Worm (Caenorhabditis elegans) whole organism, L4 larva: ENCODE results near the gene T28D6.6.

Source experiments
- D1046.2 ChIP-seq: fragments of 200-800 bp; sonication (Bioruptor generic); IDR thresholded peaks from 2 replicates; pipeline ENCODE4 v1.3.6; 2022; ENCODE audit warnings: missing genetic modification characterization, missing compliant biosample characterization
- R02D3.7 ChIP-seq: fragments of 150-350 bp; sonication (generic microtip); optimal IDR thresholded peaks from 3 replicates; lab custom pipeline; 2014; ENCODE audit warnings: missing biosample characterization, missing genetic modification characterization
- T26A8.4 ChIP-seq: fragments of 200-800 bp; sonication (Bioruptor generic); IDR thresholded peaks from 2 replicates; pipeline ENCODE4 v1.3.6; 2022; ENCODE audit warnings: missing genetic modification characterization, missing compliant biosample characterization
- Y48G9A.11 ChIP-seq: fragments of 200-800 bp; sonication (Bioruptor generic); IDR thresholded peaks from 2 replicates; pipeline ENCODE4 v1.3.6; 2022; ENCODE audit warnings: missing genetic modification reagents, missing genetic modification characterization, missing compliant biosample characterization
- Y75B8A.6 ChIP-seq: fragments of 200-800 bp; sonication (Bioruptor generic); IDR thresholded peaks from 2 replicates; pipeline ENCODE4 v1.3.6; 2022; ENCODE audit warnings: missing genetic modification reagents, missing genetic modification characterization, missing compliant biosample characterization
- ZK337.2 ChIP-seq: fragments of 200-800 bp; sonication (Bioruptor generic); IDR thresholded peaks from 2 replicates; pipeline ENCODE4 v1.3.6; 2022; ENCODE audit warnings: missing genetic modification reagents, missing genetic modification characterization, missing compliant biosample characterization
- aha-1 ChIP-seq: fragments of 150-350 bp; peaks from one replicate; lab custom pipeline; 2014; ENCODE audit warnings: missing biosample characterization, missing genetic modification characterization
- aly-2 ChIP-seq: sonication (generic microtip); optimal IDR thresholded peaks from 2 replicates; lab custom pipeline; 2018; ENCODE audit warnings: missing biosample characterization, missing genetic modification characterization
- arid-1 ChIP-seq: fragments of 200-800 bp; sonication (Bioruptor generic); conservative IDR thresholded peaks from 2 replicates; pipeline ENCODE4 v1.3.6; 2022; ENCODE audit warnings: missing genetic modification reagents, missing genetic modification characterization, missing compliant biosample characterization
- attf-4 ChIP-seq: sonication (generic microtip); optimal IDR thresholded peaks from 3 replicates; lab custom pipeline; 2017; ENCODE audit warnings: missing biosample characterization, missing genetic modification characterization
- ceh-20 ChIP-seq: fragments of 200-800 bp; sonication (Bioruptor generic); IDR thresholded peaks from 2 replicates; pipeline ENCODE4 v1.3.6; 2022; ENCODE audit warnings: missing genetic modification reagents, missing genetic modification characterization, missing compliant biosample characterization
- ceh-44 ChIP-seq: fragments of 200-800 bp; sonication (Bioruptor generic); IDR thresholded peaks from 2 replicates; pipeline ENCODE4 v1.3.6; 2022; ENCODE audit warnings: missing genetic modification reagents, missing genetic modification characterization, missing compliant biosample characterization
- ceh-62 ChIP-seq: sonication (generic microtip); optimal IDR thresholded peaks from 2 replicates; lab custom pipeline; 2017; ENCODE audit warnings: missing biosample characterization, missing genetic modification characterization
- ces-1 ChIP-seq: fragments of 150-350 bp; sonication (generic microtip); optimal IDR thresholded peaks from 4 replicates; lab custom pipeline; 2014; ENCODE audit warnings: missing biosample characterization, missing genetic modification reagents, missing genetic modification characterization
- ctbp-1 ChIP-seq: fragments of 200-800 bp; sonication (Bioruptor generic); IDR thresholded peaks from 2 replicates; pipeline ENCODE4 v1.3.6; 2022; ENCODE audit warnings: missing genetic modification reagents, missing genetic modification characterization, missing compliant biosample characterization
- daf-19 ChIP-seq: fragments of 200-800 bp; sonication (Bioruptor generic); conservative IDR thresholded peaks from 2 replicates; pipeline ENCODE4 v1.3.6; 2022; ENCODE audit warnings: missing genetic modification characterization, missing compliant biosample characterization
- daf-8 ChIP-seq: fragments of 200-800 bp; sonication (Bioruptor generic); IDR thresholded peaks from 2 replicates; pipeline ENCODE4 v1.3.6; 2022; ENCODE audit warnings: missing genetic modification characterization, missing compliant biosample characterization
- dpl-1 ChIP-seq: fragments of 150-350 bp; optimal IDR thresholded peaks from 2 replicates; lab custom pipeline; 2014; ENCODE audit warnings: missing biosample characterization, missing genetic modification reagents, missing genetic modification characterization
- egl-27 ChIP-seq: sonication (generic microtip); optimal IDR thresholded peaks from 3 replicates; lab custom pipeline; 2017; ENCODE audit warnings: missing biosample characterization, missing genetic modification reagents, missing genetic modification characterization
- gei-8 ChIP-seq: fragments of 200-800 bp; sonication (Bioruptor generic); optimal IDR thresholded peaks from 2 replicates; lab custom pipeline; 2018; ENCODE audit warnings: mild to moderate bottlenecking, missing genetic modification characterization, missing compliant biosample characterization
- hif-1 ChIP-seq, 2 experiments: sonication (generic microtip); optimal IDR thresholded peaks; 2 replicates each; lab custom pipeline; 2016 to 2017; ENCODE audit warnings: missing compliant biosample characterization in 2 of 2, missing genetic modification characterization in 2 of 2, missing genetic modification reagents in 2 of 2, missing genotype in 2 of 2, mild to moderate bottlenecking in 1 of 2
- hlh-11 ChIP-seq: fragments of 200-800 bp; sonication (Bioruptor generic); optimal IDR thresholded peaks from 2 replicates; lab custom pipeline; 2018; ENCODE audit warnings: mild to moderate bottlenecking, missing genetic modification characterization, missing compliant biosample characterization
- hlh-30 ChIP-seq: sonication (generic microtip); optimal IDR thresholded peaks from 2 replicates; lab custom pipeline; 2017; ENCODE audit warnings: antibody characterized with exemption, mild to moderate bottlenecking, missing genetic modification characterization, missing compliant biosample characterization; ENCODE audit not compliant: insufficient read depth
- hmg-1.1 ChIP-seq: fragments of 200-800 bp; sonication (Bioruptor generic); IDR thresholded peaks from 2 replicates; pipeline ENCODE4 v1.3.6; 2022; ENCODE audit warnings: missing genetic modification reagents, missing genetic modification characterization, missing compliant biosample characterization
- jun-1 ChIP-seq: fragments of 150-350 bp; optimal IDR thresholded peaks from 2 replicates; lab custom pipeline; 2014; ENCODE audit warnings: missing biosample characterization, missing genetic modification reagents, missing genetic modification characterization
- lim-7 ChIP-seq: fragments of 200-800 bp; sonication (Bioruptor generic); IDR thresholded peaks from 2 replicates; pipeline ENCODE4 v1.3.6; 2022; ENCODE audit warnings: missing genetic modification characterization, missing compliant biosample characterization
- lin-13 ChIP-seq: fragments of 150-350 bp; optimal IDR thresholded peaks from 2 replicates; lab custom pipeline; 2014; ENCODE audit warnings: missing biosample characterization, missing genetic modification reagents, missing genetic modification characterization
- lin-15B ChIP-seq: fragments of 150-350 bp; sonication (generic microtip); optimal IDR thresholded peaks from 3 replicates; lab custom pipeline; 2014; ENCODE audit warnings: missing biosample characterization, missing genetic modification characterization
- madf-5 ChIP-seq, 2 experiments: fragments of 200-800 bp; sonication (Bioruptor generic); IDR thresholded peaks; 2 replicates each; pipeline ENCODE4 v1.3.6; 2022; ENCODE audit warnings: missing compliant biosample characterization in 2 of 2, missing genetic modification characterization in 2 of 2
- madf-9 ChIP-seq: fragments of 200-800 bp; sonication (Bioruptor generic); conservative IDR thresholded peaks from 2 replicates; pipeline ENCODE4 v1.3.6; 2022; ENCODE audit warnings: missing genetic modification reagents, missing genetic modification characterization, missing compliant biosample characterization
- mdt-29 ChIP-seq: fragments of 200-800 bp; sonication (Bioruptor generic); IDR thresholded peaks from 2 replicates; pipeline ENCODE4 v1.3.6; 2022; ENCODE audit warnings: missing genetic modification reagents, missing genetic modification characterization, missing compliant biosample characterization
- mep-1 ChIP-seq: fragments of 150-350 bp; sonication (generic microtip); optimal IDR thresholded peaks from 3 replicates; lab custom pipeline; 2014; ENCODE audit warnings: missing biosample characterization, missing genetic modification characterization
- mes-2 ChIP-seq: sonication (generic microtip); optimal IDR thresholded peaks from 2 replicates; lab custom pipeline; 2016; ENCODE audit warnings: missing genotype, mild to moderate bottlenecking, missing genetic modification characterization, missing compliant biosample characterization; ENCODE audit not compliant: poor library complexity, severe bottlenecking
- mxl-3 ChIP-seq: fragments of 200-800 bp; sonication (Bioruptor generic); optimal IDR thresholded peaks from 2 replicates; lab custom pipeline; 2018; ENCODE audit warnings: mild to moderate bottlenecking, missing genetic modification characterization, missing compliant biosample characterization
- nhr-11 ChIP-seq: fragments of 150-350 bp; optimal IDR thresholded peaks from 2 replicates; lab custom pipeline; 2014; ENCODE audit warnings: missing biosample characterization, missing genetic modification characterization
- nhr-111 ChIP-seq: fragments of 200-800 bp; sonication (Bioruptor generic); optimal IDR thresholded peaks from 2 replicates; lab custom pipeline; 2018; ENCODE audit warnings: mild to moderate bottlenecking, missing genetic modification characterization, missing compliant biosample characterization
- nhr-28 ChIP-seq: fragments of 150-350 bp; optimal IDR thresholded peaks from 2 replicates; lab custom pipeline; 2014; ENCODE audit warnings: missing biosample characterization, missing genetic modification characterization
- nhr-48 ChIP-seq: sonication (generic microtip); optimal IDR thresholded peaks from 2 replicates; lab custom pipeline; 2016; ENCODE audit warnings: mild to moderate bottlenecking, missing genetic modification characterization, missing compliant biosample characterization
- pha-4 ChIP-seq, 2 experiments: fragments of 150-350 bp in 1 of 2; fragments of 200-800 bp in 1 of 2; sonication (Bioruptor generic) in 1 of 2; IDR thresholded peaks in 1 of 2; optimal IDR thresholded peaks in 1 of 2; 2 replicates each; pipeline versions ENCODE4 v1.3.6 to Lab custom; 2014 to 2022; ENCODE audit warnings: missing genetic modification characterization in 2 of 2, missing genetic modification reagents in 2 of 2, missing biosample characterization in 1 of 2, missing compliant biosample characterization in 1 of 2
- php-3 ChIP-seq: fragments of 200-800 bp; sonication (Bioruptor generic); IDR thresholded peaks from 2 replicates; pipeline ENCODE4 v1.3.6; 2022; ENCODE audit warnings: missing genetic modification reagents, missing genetic modification characterization, missing compliant biosample characterization
- rbr-2 ChIP-seq: sonication (generic microtip); optimal IDR thresholded peaks from 2 replicates; lab custom pipeline; 2016; ENCODE audit warnings: missing genotype, missing genetic modification characterization, missing compliant biosample characterization
- sdz-12 ChIP-seq: fragments of 200-800 bp; sonication (Bioruptor generic); optimal IDR thresholded peaks from 2 replicates; lab custom pipeline; 2018; ENCODE audit warnings: mild to moderate bottlenecking, missing genetic modification characterization, missing compliant biosample characterization
- tag-97 ChIP-seq: fragments of 200-800 bp; sonication (Bioruptor generic); IDR thresholded peaks from 2 replicates; pipeline ENCODE4 v1.3.6; 2022; ENCODE audit warnings: missing genetic modification characterization, missing compliant biosample characterization
- unc-39 ChIP-seq: sonication (generic microtip); optimal IDR thresholded peaks from 2 replicates; lab custom pipeline; 2017; ENCODE audit warnings: missing biosample characterization, missing genetic modification characterization
- unc-62 ChIP-seq, 3 experiments: fragments of 150-350 bp in 1 of 3; sonication (generic microtip); optimal IDR thresholded peaks in 2 of 3; peaks in 1 of 3; 1 replicate in 1 of 3; 2 replicates in 2 of 3; lab custom pipeline; 2014 to 2017; ENCODE audit warnings: missing biosample characterization in 3 of 3, missing genetic modification characterization in 3 of 3, missing genetic modification reagents in 3 of 3, missing genotype in 1 of 3
- zfp-3 ChIP-seq: fragments of 200-800 bp; sonication (Bioruptor generic); conservative IDR thresholded peaks from 2 replicates; pipeline ENCODE4 v1.3.6; 2022; ENCODE audit warnings: missing genetic modification reagents, missing genetic modification characterization, missing compliant biosample characterization
- zip-11 ChIP-seq: fragments of 200-800 bp; sonication (Bioruptor generic); IDR thresholded peaks from 2 replicates; pipeline ENCODE4 v1.3.6; 2022; ENCODE audit warnings: missing genetic modification characterization, missing compliant biosample characterization
- zip-2 ChIP-seq: fragments of 150-350 bp; optimal IDR thresholded peaks from 2 replicates; lab custom pipeline; 2014; ENCODE audit warnings: missing biosample characterization, missing genetic modification characterization
- ztf-7 ChIP-seq: fragments of 150-350 bp; optimal IDR thresholded peaks from 2 replicates; lab custom pipeline; 2014; ENCODE audit warnings: missing biosample characterization, missing genetic modification characterization

The T28D6.6 gene

ce11 chrIII:11353499-11353898, 10.6 kb upstream of the T28D6.6 start (continued):
- TF ChIP-seq aly-2 (tag; lab: Kevin White, UChicago), result no peak
- no peak for TF ChIP-seq unc-39 (tag; lab: Kevin White, UChicago)
- no peak for TF ChIP-seq nhr-48 (tag; lab: Kevin White, UChicago)
- peak; percentile 37 for TF ChIP-seq mep-1 (tag; lab: Kevin White, UChicago)
- TF ChIP-seq Y75B8A.6, result peak; percentile 59; the same call in 1 of the 2 replicates
- 0 out of 2 replicates have a peak, but pooled peaks have one; percentile 65 for TF ChIP-seq daf-19
- no peak for TF ChIP-seq ceh-62 (tag; lab: Kevin White, UChicago)
- peak; percentile 33 for TF ChIP-seq hlh-30 (tag; lab: Kevin White, UChicago)
- TF ChIP-seq nhr-11 (tag; lab: Kevin White, UChicago), result no peak
- TF ChIP-seq rbr-2 (tag; lab: Kevin White, UChicago), result no peak
- TF ChIP-seq aha-1, result peak; percentile 48
- no peak for TF ChIP-seq ztf-7 (tag; lab: Kevin White, UChicago)
- TF ChIP-seq daf-8 (GFP tag; lab: Robert Waterston, UW), result no peak
- no peak for TF ChIP-seq nhr-28 (tag; lab: Kevin White, UChicago)
- TF ChIP-seq arid-1 (GFP tag; lab: Robert Waterston, UW), result 0 out of 2 replicates have a peak, but pooled peaks have one; percentile 28
- peak; percentile 24; the same call in 1 of the 2 replicates for TF ChIP-seq ZK337.2 (GFP tag; lab: Robert Waterston, UW)
- TF ChIP-seq dpl-1 (GFP tag; lab: Kevin White, UChicago), result no peak
- TF ChIP-seq gei-8 (GFP tag; lab: Kevin White, UChicago), result no peak
- TF ChIP-seq R02D3.7 (tag; lab: Kevin White, UChicago), result no peak
- no peak for TF ChIP-seq zfp-3 (GFP tag; lab: Robert Waterston, UW)
- no peak for TF ChIP-seq php-3 (GFP tag; lab: Robert Waterston, UW)
- TF ChIP-seq hmg-1.1, result 0 out of 2 replicates have a peak, but pooled peaks have one; percentile 37
- peak; percentile 36; the same call in 1 of the 2 replicates for TF ChIP-seq D1046.2 (GFP tag; lab: Robert Waterston, UW)
- TF ChIP-seq madf-9, result no peak; the same call in 1 of the 2 replicates
- peak; percentile 10 for TF ChIP-seq hlh-11
- peak; percentile 69 for TF ChIP-seq lim-7 (GFP tag; lab: Robert Waterston, UW)
- TF ChIP-seq sdz-12 (GFP tag; lab: Kevin White, UChicago), result no peak
- TF ChIP-seq Y48G9A.11, result peak; percentile 53; the same call in 1 of the 2 replicates
- TF ChIP-seq mxl-3 (GFP tag; lab: Kevin White, UChicago), result peak; percentile 41
- TF ChIP-seq madf-5 (GFP tag; IDR thresholded peaks at IDR 0.05; lab: Robert Waterston, UW), result no peak
- no peak for TF ChIP-seq egl-27
- TF ChIP-seq hif-1 (tag; optimal IDR thresholded peaks at IDR 0.05; lab: Kevin White, UChicago), result no peak
- no peak for TF ChIP-seq lin-15B (tag; lab: Kevin White, UChicago)
- TF ChIP-seq lin-13 (GFP tag; lab: Kevin White, UChicago), result no peak
- TF ChIP-seq tag-97, result no peak
- no peak; the same call in none of the 2 replicates for TF ChIP-seq ctbp-1 (GFP tag; lab: Robert Waterston, UW)
- TF ChIP-seq ces-1 (GFP tag; lab: Kevin White, UChicago), result peak; percentile 35

ce11 chrIII:11352840-11353239, 9.9 kb upstream of the T28D6.6 start:
- TF ChIP-seq mdt-29 (GFP tag; lab: Robert Waterston, UW) (0 out of 2 replicates have a peak, but pooled peaks have one; percentile 20), mep-1 (tag; lab: Kevin White, UChicago) (peak; percentile 29), unc-39 (tag; lab: Kevin White, UChicago) (no peak), zip-2 (tag; lab: Kevin White, UChicago) (no peak), nhr-111 (GFP tag; lab: Kevin White, UChicago) (peak; percentile 53), unc-62 (GFP tag; optimal IDR thresholded peaks at IDR 0.05 in 1 of 2; lab: Kevin White, UChicago) (no peak), unc-62 (tag; optimal IDR thresholded peaks at IDR 0.05; lab: Kevin White, UChicago) (no peak), rbr-2 (tag; lab: Kevin White, UChicago) (peak; percentile 14), T26A8.4 (GFP tag; lab: Robert Waterston, UW) (no peak), mes-2 (peak; percentile 76), zip-11 (GFP tag; lab: Robert Waterston, UW) (peak; percentile 70; the same call in 1 of the 2 replicates), pha-4 (GFP tag; IDR thresholded peaks at IDR 0.05; lab: Robert Waterston, UW) (peak; percentile 68; the same call in 1 of the 2 replicates), pha-4 (tag; optimal IDR thresholded peaks at IDR 0.05; lab: Kevin White, UChicago) (no peak), arid-1 (GFP tag; lab: Robert Waterston, UW) (peak; percentile 82), D1046.2 (GFP tag; lab: Robert Waterston, UW) (no peak), lin-15B (tag; lab: Kevin White, UChicago) (no peak), aha-1 (peak; percentile 85), ceh-44 (GFP tag; lab: Robert Waterston, UW) (no peak), attf-4 (no peak), ceh-20 (GFP tag; lab: Robert Waterston, UW) (no peak), jun-1 (tag; lab: Kevin White, UChicago) (no peak), Y75B8A.6 (peak; percentile 57; the same call in 1 of the 2 replicates)
